Worm (Caenorhabditis elegans) whole organism, L4 larva: ENCODE measurements around the gene hot-8.

Experiments
- ZK546.5 ChIP-seq, 2 experiments: sonication (generic microtip); optimal IDR thresholded peaks; 2 replicates each; lab custom pipeline; 2017; ENCODE audit warnings: missing biosample characterization in 2 of 2, missing genetic modification characterization in 2 of 2
- aly-2 ChIP-seq: sonication (generic microtip); optimal IDR thresholded peaks from 2 replicates; lab custom pipeline; 2018; ENCODE audit warnings: missing biosample characterization, missing genetic modification characterization
- ama-1 ChIP-seq: fragments of 150-350 bp; optimal IDR thresholded peaks from 2 replicates; lab custom pipeline; 2014; ENCODE audit warnings: inconsistent platforms, mixed read lengths
- dpl-1 ChIP-seq: fragments of 150-350 bp; optimal IDR thresholded peaks from 2 replicates; lab custom pipeline; 2014; ENCODE audit warnings: missing biosample characterization, missing genetic modification reagents, missing genetic modification characterization
- duxl-1 ChIP-seq: sonication (generic microtip); optimal IDR thresholded peaks from 2 replicates; lab custom pipeline; 2016; ENCODE audit warnings: mild to moderate bottlenecking, missing genetic modification characterization, moderate library complexity, missing compliant biosample characterization; ENCODE audit not compliant: poor library complexity
- egl-27 ChIP-seq: sonication (generic microtip); optimal IDR thresholded peaks from 3 replicates; lab custom pipeline; 2017; ENCODE audit warnings: missing biosample characterization, missing genetic modification reagents, missing genetic modification characterization
- lin-13 ChIP-seq: fragments of 150-350 bp; optimal IDR thresholded peaks from 2 replicates; lab custom pipeline; 2014; ENCODE audit warnings: missing biosample characterization, missing genetic modification reagents, missing genetic modification characterization
- lin-15B ChIP-seq: fragments of 150-350 bp; sonication (generic microtip); optimal IDR thresholded peaks from 3 replicates; lab custom pipeline; 2014; ENCODE audit warnings: missing biosample characterization, missing genetic modification characterization
- mxl-2 ChIP-seq: fragments of 200-800 bp; sonication (Bioruptor generic); conservative IDR thresholded peaks from 2 replicates; pipeline ENCODE4 v1.3.6; 2022; ENCODE audit warnings: missing genetic modification reagents, missing genetic modification characterization, missing compliant biosample characterization
- nhr-11 ChIP-seq: fragments of 150-350 bp; optimal IDR thresholded peaks from 2 replicates; lab custom pipeline; 2014; ENCODE audit warnings: missing biosample characterization, missing genetic modification characterization
- nhr-111 ChIP-seq: fragments of 200-800 bp; sonication (Bioruptor generic); optimal IDR thresholded peaks from 2 replicates; lab custom pipeline; 2018; ENCODE audit warnings: mild to moderate bottlenecking, missing genetic modification characterization, missing compliant biosample characterization
- nhr-48 ChIP-seq: sonication (generic microtip); optimal IDR thresholded peaks from 2 replicates; lab custom pipeline; 2016; ENCODE audit warnings: mild to moderate bottlenecking, missing genetic modification characterization, missing compliant biosample characterization

- TF ChIP-seq nhr-111 (GFP tag; lab: Kevin White, UChicago) (no peak), dpl-1 (GFP tag; lab: Kevin White, UChicago) (no peak), nhr-11 (no peak), lin-15B (tag; lab: Kevin White, UChicago) (no peak), duxl-1 (tag; lab: Kevin White, UChicago) (no peak), ama-1 (lab: Kevin White, UChicago) (no peak), ZK546.5 (tag; optimal IDR thresholded peaks at IDR 0.05; lab: Kevin White, UChicago) (no peak), nhr-48 (tag; lab: Kevin White, UChicago) (no peak), egl-27 (no peak), mxl-2 (GFP tag; lab: Robert Waterston, UW) (no peak), lin-13 (GFP tag; lab: Kevin White, UChicago) (no peak), aly-2 (no peak)
Measured at ce11 chrX:1213136-1213535, 33.1 kb downstream of the hot-8 start.
